Fruit fly (Drosophila melanogaster) whole organism, embryonic: ENCODE results near the gene CG33282.

Source experiments
- Aef1 ChIP-seq: fragments of 200-800 bp; sonication (Bioruptor generic); IDR thresholded peaks from 3 replicates; pipeline ENCODE4 v1.3.6; 2022; ENCODE audit warnings: missing biosample characterization, missing genetic modification characterization
- Bdp1 ChIP-seq: fragments of 200-800 bp; sonication (Bioruptor generic); optimal IDR thresholded peaks from 3 replicates; lab custom pipeline; 2016; ENCODE audit warnings: missing biosample characterization, missing genetic modification characterization
- Bgb ChIP-seq: fragments of 200-800 bp; sonication (Bioruptor generic); IDR thresholded peaks from 2 replicates; pipeline ENCODE4 v1.3.6; 2022; ENCODE audit warnings: missing biosample characterization, missing genetic modification characterization; ENCODE audit not compliant: partially characterized antibody
- CG1024 ChIP-seq: fragments of 200-800 bp; sonication (Bioruptor generic); IDR thresholded peaks from 2 replicates; pipeline ENCODE4 v1.3.6; 2022; ENCODE audit warnings: missing biosample characterization, missing genetic modification characterization
- CG10431 ChIP-seq: fragments of 200-800 bp; sonication (Bioruptor generic); optimal IDR thresholded peaks from 3 replicates; lab custom pipeline; 2018; ENCODE audit warnings: missing biosample characterization, mild to moderate bottlenecking, missing genetic modification characterization
- CG10654 ChIP-seq: fragments of 200-800 bp; sonication (Bioruptor generic); optimal IDR thresholded peaks from 2 replicates; lab custom pipeline; 2016; ENCODE audit warnings: missing biosample characterization, missing genetic modification characterization
- CG13624 ChIP-seq: fragments of 200-800 bp; sonication (Bioruptor generic); optimal IDR thresholded peaks from 2 replicates; lab custom pipeline; 2016; ENCODE audit warnings: missing biosample characterization, missing genetic modification characterization
- CG15601 ChIP-seq: fragments of 200-800 bp; sonication (Bioruptor generic); optimal IDR thresholded peaks from 3 replicates; lab custom pipeline; 2019; ENCODE audit warnings: missing biosample characterization, mild to moderate bottlenecking, missing genetic modification characterization, moderate library complexity
- CG17361 ChIP-seq: fragments of 200-800 bp; sonication (Bioruptor generic); IDR thresholded peaks from 3 replicates; pipeline ENCODE4 v1.3.6; 2022; ENCODE audit warnings: missing biosample characterization, missing genetic modification characterization
- CG17802 ChIP-seq: fragments of 200-800 bp; sonication (Bioruptor generic); optimal IDR thresholded peaks from 2 replicates; lab custom pipeline; 2018; ENCODE audit warnings: missing biosample characterization, mild to moderate bottlenecking, missing genetic modification characterization, moderate library complexity
- CG18262 ChIP-seq: fragments of 200-800 bp; optimal IDR thresholded peaks from 3 replicates; lab custom pipeline; 2019; ENCODE audit warnings: missing biosample characterization, mild to moderate bottlenecking, missing genetic modification characterization, moderate library complexity
- CG1832 ChIP-seq: fragments of 200-800 bp; sonication (Bioruptor generic); optimal IDR thresholded peaks from 2 replicates; lab custom pipeline; 2017; ENCODE audit warnings: missing biosample characterization, mild to moderate bottlenecking, missing genetic modification characterization, inconsistent platforms
- CG2678 ChIP-seq: fragments of 200-800 bp; sonication (Bioruptor generic); optimal IDR thresholded peaks from 3 replicates; lab custom pipeline; 2019; ENCODE audit warnings: missing biosample characterization, mild to moderate bottlenecking, missing genetic modification characterization, moderate library complexity
- CG34422 ChIP-seq: fragments of 200-800 bp; sonication (Bioruptor generic); IDR thresholded peaks from 3 replicates; pipeline ENCODE4 v1.3.6; 2022; ENCODE audit warnings: missing biosample characterization, missing genetic modification characterization
- CG4854 ChIP-seq: fragments of 200-800 bp; sonication (Bioruptor generic); optimal IDR thresholded peaks from 2 replicates; lab custom pipeline; 2016; ENCODE audit warnings: missing biosample characterization, missing genetic modification characterization, inconsistent platforms
- CG5953 ChIP-seq: fragments of 200-800 bp; sonication (Bioruptor generic); IDR thresholded peaks from 2 replicates; pipeline ENCODE4 v1.3.6; 2022; ENCODE audit warnings: missing biosample characterization, missing genetic modification characterization
- CG8388 ChIP-seq: fragments of 200-800 bp; sonication (Bioruptor generic); optimal IDR thresholded peaks from 2 replicates; lab custom pipeline; 2019; ENCODE audit warnings: missing biosample characterization, mild to moderate bottlenecking, missing genetic modification characterization, moderate library complexity
- CG8944 ChIP-seq: fragments of 200-800 bp; sonication (Bioruptor generic); optimal IDR thresholded peaks from 3 replicates; lab custom pipeline; 2016; ENCODE audit warnings: missing biosample characterization, missing genetic modification characterization
- CG9817 ChIP-seq: fragments of 200-800 bp; sonication (Bioruptor generic); optimal IDR thresholded peaks from 2 replicates; lab custom pipeline; 2018; ENCODE audit warnings: missing biosample characterization, mild to moderate bottlenecking, missing genetic modification characterization, moderate library complexity
- CHES-1-like ChIP-seq: fragments of 200-800 bp; sonication (Bioruptor generic); optimal IDR thresholded peaks from 2 replicates; lab custom pipeline; 2016; ENCODE audit warnings: missing biosample characterization, missing genetic modification characterization
- E2f2 ChIP-seq: fragments of 200-800 bp; sonication (Bioruptor generic); IDR thresholded peaks from 2 replicates; pipeline ENCODE4 v1.3.6; 2022; ENCODE audit warnings: missing biosample characterization, missing genetic modification characterization
- Hr78 ChIP-seq, 2 experiments: fragments of 200-800 bp in 1 of 2; fragments of >200 bp in 1 of 2; sonication (Bioruptor generic) in 1 of 2; optimal IDR thresholded peaks; 2 replicates each; lab custom pipeline; 2017 to 2019; ENCODE audit warnings: missing biosample characterization in 2 of 2, missing genetic modification characterization in 2 of 2, mild to moderate bottlenecking in 1 of 2, moderate library complexity in 1 of 2
- Hsf ChIP-seq: fragments of 200-800 bp; sonication (Bioruptor generic); optimal IDR thresholded peaks from 3 replicates; lab custom pipeline; 2016; ENCODE audit warnings: missing biosample characterization, missing genetic modification characterization
- Lhr ChIP-seq: fragments of 200-800 bp; sonication (Bioruptor generic); optimal IDR thresholded peaks from 3 replicates; lab custom pipeline; 2017; ENCODE audit warnings: mild to moderate bottlenecking, missing biosample characterization, missing genetic modification reagents, missing genetic modification characterization
- Nf-YB ChIP-seq: fragments of 200-800 bp; sonication (Bioruptor generic); optimal IDR thresholded peaks from 3 replicates; lab custom pipeline; 2019; ENCODE audit warnings: missing biosample characterization, mild to moderate bottlenecking, missing genetic modification characterization, moderate library complexity
- Side ChIP-seq: fragments of 200-800 bp; sonication (Bioruptor generic); optimal IDR thresholded peaks from 2 replicates; lab custom pipeline; 2016; ENCODE audit warnings: missing biosample characterization, missing genetic modification characterization
- Xbp1 ChIP-seq: fragments of 200-800 bp; sonication (Bioruptor generic); optimal IDR thresholded peaks from 3 replicates; lab custom pipeline; 2016; ENCODE audit warnings: missing biosample characterization, mild to moderate bottlenecking, missing genetic modification characterization
- YL-1 ChIP-seq: fragments of 200-800 bp; sonication (Bioruptor generic); optimal IDR thresholded peaks from 3 replicates; lab custom pipeline; 2017; ENCODE audit warnings: missing biosample characterization, mild to moderate bottlenecking, missing genetic modification characterization
- ac ChIP-seq: fragments of 200-800 bp; sonication (Bioruptor generic); optimal IDR thresholded peaks from 3 replicates; lab custom pipeline; 2017; ENCODE audit warnings: missing biosample characterization, mild to moderate bottlenecking, missing genetic modification characterization
- bcd ChIP-seq: fragments of 200-800 bp; sonication (Bioruptor generic); optimal IDR thresholded peaks from 2 replicates; lab custom pipeline; 2017; ENCODE audit warnings: missing biosample characterization, mild to moderate bottlenecking, missing genetic modification characterization
- bowl ChIP-seq: fragments of 200-800 bp; sonication (Bioruptor generic); IDR thresholded peaks from 2 replicates; pipeline ENCODE4 v1.3.6; 2022; ENCODE audit warnings: missing biosample characterization, missing genetic modification characterization
- crp ChIP-seq, 2 experiments: fragments of 200-800 bp; sonication (Bioruptor generic); optimal IDR thresholded peaks; 2 replicates in 1 of 2; 3 replicates in 1 of 2; lab custom pipeline; 2017; ENCODE audit warnings: missing biosample characterization in 2 of 2, missing genetic modification characterization in 2 of 2, mild to moderate bottlenecking in 1 of 2, moderate library complexity in 1 of 2
- dm ChIP-seq: fragments of 200-800 bp; sonication (Bioruptor generic); optimal IDR thresholded peaks from 3 replicates; lab custom pipeline; 2016; ENCODE audit warnings: missing biosample characterization, missing genetic modification characterization
- esg ChIP-seq: fragments of 200-800 bp; sonication (Bioruptor generic); conservative IDR thresholded peaks from 2 replicates; pipeline ENCODE4 v1.3.6; 2022; ENCODE audit warnings: missing biosample characterization, missing genetic modification characterization
- ftz-f1 ChIP-seq: fragments of 200-800 bp; sonication (Bioruptor generic); optimal IDR thresholded peaks from 2 replicates; lab custom pipeline; 2016; ENCODE audit warnings: missing biosample characterization, missing genetic modification characterization
- gce ChIP-seq: fragments of 200-800 bp; sonication (Bioruptor generic); IDR thresholded peaks from 3 replicates; pipeline ENCODE4 v1.3.6; 2022; ENCODE audit warnings: missing biosample characterization, missing genetic modification characterization
- inv ChIP-seq: fragments of 200-800 bp; sonication (Bioruptor generic); IDR thresholded peaks from 2 replicates; pipeline ENCODE4 v1.3.6; 2022; ENCODE audit warnings: missing biosample characterization, missing genetic modification characterization; ENCODE audit not compliant: partially characterized antibody
- kni ChIP-seq: fragments of 200-800 bp; sonication (Bioruptor generic); optimal IDR thresholded peaks from 3 replicates; lab custom pipeline; 2017; ENCODE audit warnings: mild to moderate bottlenecking, missing biosample characterization, missing genetic modification reagents, missing genetic modification characterization
- lilli ChIP-seq: fragments of 200-800 bp; sonication (Bioruptor generic); optimal IDR thresholded peaks from 3 replicates; lab custom pipeline; 2016; ENCODE audit warnings: missing biosample characterization, missing genetic modification characterization
- lmd ChIP-seq: fragments of 200-800 bp; sonication (Bioruptor generic); IDR thresholded peaks from 2 replicates; pipeline ENCODE4 v1.3.6; 2022; ENCODE audit warnings: missing biosample characterization, missing genetic modification characterization
- luna ChIP-seq: fragments of 200-800 bp; sonication (Bioruptor generic); optimal IDR thresholded peaks from 2 replicates; lab custom pipeline; 2016; ENCODE audit warnings: missing biosample characterization, missing genetic modification characterization
- mld ChIP-seq: fragments of 200-800 bp; sonication (Bioruptor generic); IDR thresholded peaks from 3 replicates; pipeline ENCODE4 v1.3.6; 2022; ENCODE audit warnings: missing biosample characterization, missing genetic modification characterization; ENCODE audit not compliant: partially characterized antibody
- nerfin-2 ChIP-seq: fragments of 200-800 bp; sonication (Bioruptor generic); IDR thresholded peaks from 2 replicates; pipeline ENCODE4 v1.3.6; 2022; ENCODE audit warnings: missing biosample characterization, missing genetic modification characterization; ENCODE audit not compliant: partially characterized antibody
- onecut ChIP-seq: fragments of 200-800 bp; sonication (Bioruptor generic); IDR thresholded peaks from 2 replicates; pipeline ENCODE4 v1.3.6; 2022; ENCODE audit warnings: missing biosample characterization, missing genetic modification characterization
- sens ChIP-seq: fragments of 200-800 bp; sonication (Bioruptor generic); peaks from one replicate; lab custom pipeline; 2016; ENCODE audit warnings: missing biosample characterization, missing genetic modification characterization
- sens-2 ChIP-seq: fragments of 200-800 bp; sonication (Bioruptor generic); IDR thresholded peaks from 2 replicates; pipeline ENCODE4 v1.3.6; 2022; ENCODE audit warnings: missing biosample characterization, missing genetic modification characterization
- vvl ChIP-seq: fragments of 200-800 bp; sonication (Bioruptor generic); IDR thresholded peaks from 2 replicates; pipeline ENCODE4 v1.3.6; 2022; ENCODE audit warnings: missing biosample characterization, missing genetic modification characterization
- zf30C ChIP-seq: fragments of 200-800 bp; sonication (Bioruptor generic); optimal IDR thresholded peaks from 3 replicates; lab custom pipeline; 2018; ENCODE audit warnings: missing biosample characterization, mild to moderate bottlenecking, missing genetic modification characterization

Gene CG33282

DNA sequence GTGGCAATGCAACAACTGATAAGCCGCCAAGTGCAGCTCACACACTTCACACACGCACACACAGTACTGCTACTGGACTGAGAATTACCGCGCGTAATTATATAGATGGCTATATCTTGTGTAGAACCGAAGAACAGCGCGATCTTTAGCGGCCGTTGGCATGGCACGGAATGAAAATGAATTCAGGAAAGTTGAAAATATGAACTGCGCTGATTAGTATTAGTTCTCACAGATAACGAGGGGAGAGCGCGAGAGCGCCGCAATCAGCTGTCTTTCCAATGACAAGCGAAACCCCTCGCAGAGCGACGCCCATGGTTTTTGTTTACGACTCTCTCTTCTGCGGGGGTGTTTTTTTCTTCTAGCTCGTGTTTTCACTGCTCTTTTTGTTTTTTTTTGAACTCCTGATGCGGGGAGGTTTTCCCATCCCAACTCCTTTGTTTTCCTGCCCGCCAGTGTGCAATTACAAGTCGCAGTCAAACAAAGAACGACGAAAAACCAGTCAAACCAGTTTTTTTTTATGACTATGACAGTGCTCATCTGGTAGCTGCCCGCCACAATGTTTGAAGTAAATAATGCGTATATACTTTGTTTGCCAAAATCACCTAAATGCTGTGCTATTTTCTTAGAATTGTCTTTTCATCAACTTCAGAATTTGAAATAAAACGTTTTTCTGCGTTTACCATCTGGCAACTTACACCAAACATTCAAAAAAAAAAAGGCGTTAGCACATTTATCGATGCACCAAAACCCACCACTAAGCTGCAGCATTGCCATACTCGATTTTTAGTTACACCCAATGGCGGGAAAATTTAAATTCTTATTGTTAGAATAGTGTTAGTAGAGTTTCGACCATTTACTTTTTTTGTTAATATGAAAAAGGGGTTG is 24.5 kb upstream of the CG33282 start, which contains the start of gene CG9663 (continued):
- TF ChIP-seq CG1024 (GFP tag; lab: Robert Waterston, UW) (no peak), CG10654 (GFP tag; lab: Kevin White, UChicago) (no peak), vvl (GFP tag; lab: Robert Waterston, UW) (peak; percentile 37; the same call in 1 of the 2 replicates), Bgb (no peak), nerfin-2 (no peak), onecut (GFP tag; lab: Robert Waterston, UW) (peak; percentile 48), ftz-f1 (GFP tag; lab: Kevin White, UChicago) (peak; percentile 47), Aef1 (no peak), Side (GFP tag; lab: Kevin White, UChicago) (peak; percentile 13), CG10431 (GFP tag; lab: Kevin White, UChicago) (peak; percentile 51), mld (GFP tag; lab: Robert Waterston, UW) (no peak), ac (GFP tag; lab: Kevin White, UChicago) (no peak), sens (GFP tag; lab: Kevin White, UChicago) (peak; percentile 19), luna (GFP tag; lab: Kevin White, UChicago) (no peak), YL-1 (GFP tag; lab: Kevin White, UChicago) (peak; percentile 20), CG2678 (peak; percentile 2), CG17802 (tag; lab: Kevin White, UChicago) (no peak), lilli (peak; percentile 44), CG9817 (no peak), dm (no peak), crp (GFP tag; optimal IDR thresholded peaks at IDR 0.05; lab: Kevin White, UChicago) (peak; percentile 14 to 82), inv (GFP tag; lab: Robert Waterston, UW) (0 out of 2 replicates have a peak, but pooled peaks have one; percentile 26), CG17361 (GFP tag; lab: Robert Waterston, UW) (no peak), Lhr (GFP tag; lab: Kevin White, UChicago) (peak; percentile 57), CG8944 (GFP tag; lab: Kevin White, UChicago) (no peak), CG15601 (peak; percentile 9), CG4854 (GFP tag; lab: Kevin White, UChicago) (no peak), esg (GFP tag; lab: Robert Waterston, UW) (no peak), Nf-YB (GFP tag; lab: Kevin White, UChicago) (no peak), CG13624 (GFP tag; lab: Kevin White, UChicago) (peak; percentile 7), lmd (GFP tag; lab: Robert Waterston, UW) (peak; percentile 31; the same call in 1 of the 2 replicates), E2f2 (GFP tag; lab: Robert Waterston, UW) (peak; percentile 97), CHES-1-like (peak; percentile 35), CG34422 (GFP tag; lab: Robert Waterston, UW) (peak; percentile 67; the same call in 1 of the 3 replicates), kni (GFP tag; lab: Kevin White, UChicago) (peak; percentile 86), Hsf (GFP tag; lab: Kevin White, UChicago) (no peak), zf30C (GFP tag; lab: Kevin White, UChicago) (no peak), CG8388 (no peak), CG5953 (GFP tag; lab: Robert Waterston, UW) (no peak), Hr78 (GFP tag; optimal IDR thresholded peaks at IDR 0.05; lab: Kevin White, UChicago) (peak in 1 of 2 experiments; percentile 81), CG1832 (GFP tag; lab: Kevin White, UChicago) (no peak), Xbp1 (GFP tag; lab: Kevin White, UChicago) (no peak), sens-2 (GFP tag; lab: Robert Waterston, UW) (no peak), Bdp1 (GFP tag; lab: Kevin White, UChicago) (no peak), bowl (GFP tag; lab: Robert Waterston, UW) (peak; percentile 40; the same call in 1 of the 2 replicates), gce (no peak), CG18262 (tag; lab: Kevin White, UChicago) (peak; percentile 10), bcd (no peak)
